Worm (Caenorhabditis elegans): ENCODE measurements around the gene F15E6.3.

F15E6.3 gene

DNA sequence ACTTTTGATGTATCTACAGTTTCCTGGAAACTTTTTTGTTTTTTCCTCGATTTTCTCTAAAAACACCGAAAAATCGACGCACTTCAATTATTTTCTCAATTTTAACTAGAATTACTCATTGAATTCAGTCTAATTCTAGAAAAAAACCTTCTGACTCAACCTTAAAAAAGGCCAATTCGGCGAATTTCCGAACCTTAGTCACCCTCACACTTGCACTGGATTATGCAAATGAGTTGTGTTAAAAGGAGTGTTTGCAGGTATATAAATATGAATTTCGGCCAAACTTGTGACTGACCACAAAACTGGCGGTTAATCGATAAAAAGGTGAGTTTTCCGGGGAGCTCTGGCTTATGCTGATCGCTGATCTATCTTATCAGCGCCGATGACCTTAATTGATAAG, 48.2 kb upstream of the F15E6.3 start, which contains the start of gene ttr-20:
Gene ttr-20, plus strand, starts transcription at position 301 of the 400 bp plus-strand sequence.
- TF ChIP-seq set-16 (GFP tag; IDR thresholded peaks at IDR 0.05) = no peak
- TF ChIP-seq aha-1 (tag) = peak; percentile 50
- TF ChIP-seq spr-1 (tag; optimal IDR thresholded peaks at IDR 0.05) = no peak
- TF ChIP-seq dmd-8 (GFP tag; IDR thresholded peaks at IDR 0.05) = no peak

DNA sequence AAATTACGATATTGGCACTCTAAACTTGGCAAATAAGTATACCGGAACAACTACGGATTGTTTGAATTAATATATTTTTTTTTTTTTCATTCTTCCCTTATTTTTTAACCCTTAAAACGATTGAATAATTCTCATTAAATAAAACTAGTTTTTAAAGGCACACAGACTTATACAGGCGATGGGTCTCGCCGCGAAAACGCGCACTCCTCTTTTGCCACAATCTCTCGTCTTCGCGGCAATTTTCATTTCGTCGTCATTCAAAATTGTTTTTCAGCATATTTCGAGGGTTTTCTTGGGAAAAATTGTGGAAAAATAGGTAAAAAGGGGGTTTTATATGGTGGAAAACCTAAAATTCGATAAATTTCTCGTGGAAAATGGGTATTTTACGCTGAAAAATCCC, 47.4 kb upstream of the F15E6.3 start:
- no peak for TF ChIP-seq egl-43 (GFP tag; IDR thresholded peaks at IDR 0.05)
- TF ChIP-seq lir-3 (tag; optimal IDR thresholded peaks at IDR 0.05) = no peak
- TF ChIP-seq fos-1 (tag; optimal IDR thresholded peaks at IDR 0.05) = no peak
- no peak for TF ChIP-seq ceh-62 (tag; optimal IDR thresholded peaks at IDR 0.05)
- TF ChIP-seq Y75B8A.6 (GFP tag; IDR thresholded peaks at IDR 0.05) = no peak
- peak; percentile 55 for TF ChIP-seq lin-38 (GFP tag; IDR thresholded peaks at IDR 0.05)
- no peak for TF ChIP-seq dmd-6 (GFP tag; IDR thresholded peaks at IDR 0.05)
- peak; percentile 71 for TF ChIP-seq aha-1 (tag)
- no peak for TF ChIP-seq arid-1 (GFP tag; conservative IDR thresholded peaks at IDR 0.05)
- no peak for TF ChIP-seq jun-1 (tag; optimal IDR thresholded peaks at IDR 0.05)
- TF ChIP-seq mes-2 (tag; optimal IDR thresholded peaks at IDR 0.05; ENCODE audit: poor library complexity, severe bottlenecking) = peak; percentile 74
- no peak for TF ChIP-seq daf-16 (GFP tag; optimal IDR thresholded peaks at IDR 0.05)
- peak; percentile 0 for TF ChIP-seq daf-16 (tag; optimal IDR thresholded peaks at IDR 0.05)
- no peak for TF ChIP-seq tra-1 (GFP tag; IDR thresholded peaks at IDR 0.05)
- no peak for TF ChIP-seq attf-4 (tag; optimal IDR thresholded peaks at IDR 0.05)
- peak; percentile 42 for TF ChIP-seq rbr-2 (tag; optimal IDR thresholded peaks at IDR 0.05)
- TF ChIP-seq lsy-2 (tag; optimal IDR thresholded peaks at IDR 0.05) = peak in 1 of 2 experiments; percentile 80
- TF ChIP-seq madf-5 (GFP tag; IDR thresholded peaks at IDR 0.05) = no peak
- peak; percentile 32 for TF ChIP-seq dve-1 (tag; optimal IDR thresholded peaks at IDR 0.05; ENCODE audit: insufficient read depth)
- peak; percentile 11 for TF ChIP-seq mep-1 (tag; optimal IDR thresholded peaks at IDR 0.05)
- TF ChIP-seq duxl-1 (tag; optimal IDR thresholded peaks at IDR 0.05; ENCODE audit: poor library complexity) = peak; percentile 15
- peak; percentile 74 for TF ChIP-seq dpl-1 (GFP tag; optimal IDR thresholded peaks at IDR 0.05)
- no peak for TF ChIP-seq nhr-10 (tag; optimal IDR thresholded peaks at IDR 0.05)

DNA sequence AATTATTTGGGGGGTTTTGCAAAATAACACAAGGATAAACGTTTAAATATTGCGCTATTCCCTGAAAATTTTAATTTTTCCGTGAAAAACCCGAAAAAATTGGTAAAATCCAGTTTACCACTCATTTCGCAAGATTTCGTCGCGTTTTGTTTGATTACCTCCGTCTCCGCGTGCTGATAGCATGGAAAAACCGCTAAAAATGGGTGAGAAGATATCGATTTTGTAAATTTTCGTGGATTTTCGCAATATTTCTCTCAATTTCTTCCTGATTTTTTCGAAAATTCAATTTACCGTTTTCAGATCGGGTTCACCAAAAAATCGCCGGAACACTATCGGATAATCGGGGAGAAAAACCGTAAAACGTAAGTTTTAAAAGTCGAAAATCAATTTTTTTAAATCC, 46.9 kb upstream of the F15E6.3 start, which contains the start of gene ama-1:
Gene ama-1, plus strand, starts transcription at position 301 of the 400 bp plus-strand sequence.
- TF ChIP-seq zip-2 (tag; optimal IDR thresholded peaks at IDR 0.05) (no peak), jun-1 (tag; optimal IDR thresholded peaks at IDR 0.05) (no peak), fos-1 (tag; optimal IDR thresholded peaks at IDR 0.05) (no peak), mep-1 (tag; optimal IDR thresholded peaks at IDR 0.05) (no peak), T20F7.1 (GFP tag; optimal IDR thresholded peaks at IDR 0.05) (no peak), ceh-82 (tag; optimal IDR thresholded peaks at IDR 0.05) (no peak), mes-2 (tag; optimal IDR thresholded peaks at IDR 0.05; ENCODE audit: poor library complexity, severe bottlenecking) (no peak), F44E2.7 (GFP tag; IDR thresholded peaks at IDR 0.05) (no peak), hif-1 (tag; optimal IDR thresholded peaks at IDR 0.05) (no peak), egl-27 (tag; optimal IDR thresholded peaks at IDR 0.05) (no peak), ZK546.5 (tag; optimal IDR thresholded peaks at IDR 0.05) (no peak), lir-3 (tag; optimal IDR thresholded peaks at IDR 0.05) (no peak), F26F4.8 (GFP tag; conservative IDR thresholded peaks at IDR 0.05) (no peak), arid-1 (GFP tag; conservative IDR thresholded peaks at IDR 0.05) (no peak)

DNA sequence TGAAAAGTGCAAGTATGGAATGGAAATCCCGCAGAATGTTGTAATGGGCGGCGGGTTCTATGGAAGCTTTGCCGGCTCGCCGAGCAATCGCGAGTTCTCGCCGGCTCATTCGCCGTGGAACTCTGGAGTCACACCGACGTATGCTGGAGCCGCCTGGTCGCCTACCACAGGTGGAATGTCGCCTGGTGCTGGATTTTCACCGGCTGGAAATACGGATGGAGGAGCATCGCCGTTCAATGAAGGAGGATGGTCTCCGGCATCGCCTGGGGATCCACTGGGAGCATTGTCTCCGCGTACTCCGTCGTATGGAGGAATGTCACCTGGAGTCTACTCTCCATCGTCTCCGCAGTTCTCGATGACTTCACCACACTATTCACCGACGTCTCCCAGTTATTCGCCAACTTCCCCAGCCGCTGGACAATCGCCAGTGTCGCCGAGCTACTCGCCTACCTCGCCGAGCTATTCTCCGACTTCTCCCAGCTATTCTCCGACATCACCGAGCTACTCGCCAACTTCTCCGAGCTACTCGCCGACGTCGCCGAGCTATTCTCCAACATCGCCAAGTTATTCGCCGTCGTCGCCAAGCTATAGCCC, 39.6 kb upstream of the F15E6.3 start:
- no peak for TF ChIP-seq nhr-25 (tag; optimal IDR thresholded peaks at IDR 0.05; ENCODE audit: borderline replicate concordance, insufficient read depth)
- TF ChIP-seq set-16 (GFP tag; IDR thresholded peaks at IDR 0.05) = peak; percentile 77
- TF ChIP-seq Y105C5A.15 (GFP tag; IDR thresholded peaks at IDR 0.05) = no peak
- TF ChIP-seq F26F4.8 (GFP tag; conservative IDR thresholded peaks at IDR 0.05) = no peak
- TF ChIP-seq ceh-28 (tag; optimal IDR thresholded peaks at IDR 0.05) = no peak
- TF ChIP-seq ZK546.5 (tag; optimal IDR thresholded peaks at IDR 0.05) = no peak
- TF ChIP-seq lin-15B (tag; optimal IDR thresholded peaks at IDR 0.05) = no peak
